Fruit fly (Drosophila melanogaster) S2 (cell line): ENCODE measurements around the gene CG33191.

Source experiments
- CG8478 ChIP-seq: fragments of >200 bp; optimal IDR thresholded peaks from 2 replicates; lab custom pipeline; 2018
- CTCF ChIP-seq, 2 experiments: fragments of >200 bp; optimal IDR thresholded peaks; 2 replicates each; lab custom pipeline; 2018

dm6 chr3R:8769094-8769493 is 10.6 kb downstream of the CG33191 start, which contains the start of gene CG8236:
- TF ChIP-seq CG8478 (lab: Kevin White, UChicago) (no peak), CTCF (optimal IDR thresholded peaks at IDR 0.05; lab: Kevin White, UChicago) (no peak)
